Fruit fly (Drosophila melanogaster) whole organism, pupa: ENCODE data around the gene CG43954.
A peak's percentile ranks its signal among the peaks of the same experiment; 100 is the strongest.

ENCODE experiments used
- CG10348 ChIP-seq: fragments of 200-800 bp; sonication (Bioruptor generic); IDR thresholded peaks from 2 replicates; pipeline ENCODE4 v1.3.6; 2022; ENCODE audit warnings: missing biosample characterization, missing genetic modification characterization
- CG13204 ChIP-seq: fragments of 200-800 bp; sonication (Bioruptor generic); optimal IDR thresholded peaks from 2 replicates; lab custom pipeline; 2018; ENCODE audit warnings: missing biosample characterization, mild to moderate bottlenecking, missing genetic modification characterization, moderate library complexity
- CG32121 ChIP-seq: fragments of 200-800 bp; sonication (Bioruptor generic); IDR thresholded peaks from 2 replicates; pipeline ENCODE4 v1.3.6; 2022; ENCODE audit warnings: missing biosample characterization, missing genetic modification characterization
- CG8159 ChIP-seq: fragments of 200-800 bp; sonication (Bioruptor generic); optimal IDR thresholded peaks from 3 replicates; lab custom pipeline; 2018; ENCODE audit warnings: missing biosample characterization, mild to moderate bottlenecking, missing genetic modification characterization, moderate library complexity
- CG9948 ChIP-seq: fragments of 200-800 bp; sonication (Bioruptor generic); optimal IDR thresholded peaks from 2 replicates; lab custom pipeline; 2018; ENCODE audit warnings: missing biosample characterization, mild to moderate bottlenecking, missing genetic modification characterization, moderate library complexity
- EcR ChIP-seq: fragments of 200-800 bp; sonication (Bioruptor generic); optimal IDR thresholded peaks from 3 replicates; lab custom pipeline; 2019; ENCODE audit warnings: missing biosample characterization, missing genetic modification characterization, mild to moderate bottlenecking, moderate library complexity, missing genetic modification reagents
- Pif1A ChIP-seq: fragments of 200-800 bp; sonication (Bioruptor generic); optimal IDR thresholded peaks from 3 replicates; lab custom pipeline; 2016; ENCODE audit warnings: missing biosample characterization, missing genetic modification characterization
- gl ChIP-seq: fragments of 200-800 bp; sonication (Bioruptor generic); optimal IDR thresholded peaks from 2 replicates; lab custom pipeline; 2018; ENCODE audit warnings: missing biosample characterization, mild to moderate bottlenecking, missing genetic modification characterization

dm6 chr3L:16752402-16753096 lies 41.1 kb upstream of the CG43954 start:
- TF ChIP-seq EcR (GFP tag; lab: Kevin White, UChicago) (peak; percentile 86), CG9948 (tag; lab: Kevin White, UChicago) (peak; percentile 83), gl (tag; lab: Kevin White, UChicago) (peak; percentile 62), Pif1A (peak; percentile 80), CG32121 (GFP tag; lab: Robert Waterston, UW) (peak; percentile 60), CG13204 (GFP tag; lab: Kevin White, UChicago) (no peak), CG10348 (GFP tag; lab: Robert Waterston, UW) (no peak), CG8159 (tag; lab: Kevin White, UChicago) (peak; percentile 68)
